Fruit fly (Drosophila melanogaster) whole organism, pupa: ENCODE results near the gene CG6216.

Source experiments
- CG10348 ChIP-seq: fragments of 200-800 bp; sonication (Bioruptor generic); IDR thresholded peaks from 2 replicates; pipeline ENCODE4 v1.3.6; 2022; ENCODE audit warnings: missing biosample characterization, missing genetic modification characterization
- CG12605 ChIP-seq: fragments of 200-800 bp; sonication (Bioruptor generic); IDR thresholded peaks from 2 replicates; pipeline ENCODE4 v1.3.6; 2022; ENCODE audit warnings: missing biosample characterization, missing genetic modification characterization
- CG13204 ChIP-seq: fragments of 200-800 bp; sonication (Bioruptor generic); optimal IDR thresholded peaks from 2 replicates; lab custom pipeline; 2018; ENCODE audit warnings: missing biosample characterization, mild to moderate bottlenecking, missing genetic modification characterization, moderate library complexity
- CG15710 ChIP-seq: fragments of 200-800 bp; sonication (Bioruptor generic); optimal IDR thresholded peaks from 2 replicates; lab custom pipeline; 2018; ENCODE audit warnings: missing biosample characterization, mild to moderate bottlenecking, missing genetic modification characterization, moderate library complexity
- CG8159 ChIP-seq: fragments of 200-800 bp; sonication (Bioruptor generic); optimal IDR thresholded peaks from 3 replicates; lab custom pipeline; 2018; ENCODE audit warnings: missing biosample characterization, mild to moderate bottlenecking, missing genetic modification characterization, moderate library complexity
- CG8301 ChIP-seq: fragments of 200-800 bp; sonication (Bioruptor generic); optimal IDR thresholded peaks from 2 replicates; lab custom pipeline; 2018; ENCODE audit warnings: missing biosample characterization, mild to moderate bottlenecking, missing genetic modification characterization
- CG9948 ChIP-seq: fragments of 200-800 bp; sonication (Bioruptor generic); optimal IDR thresholded peaks from 2 replicates; lab custom pipeline; 2018; ENCODE audit warnings: missing biosample characterization, mild to moderate bottlenecking, missing genetic modification characterization, moderate library complexity
- Snoo ChIP-seq: fragments of 200-800 bp; sonication (Bioruptor generic); optimal IDR thresholded peaks from 3 replicates; lab custom pipeline; 2017; ENCODE audit warnings: missing biosample characterization, mild to moderate bottlenecking, missing genetic modification characterization, inconsistent platforms
- gl ChIP-seq: fragments of 200-800 bp; sonication (Bioruptor generic); optimal IDR thresholded peaks from 2 replicates; lab custom pipeline; 2018; ENCODE audit warnings: missing biosample characterization, mild to moderate bottlenecking, missing genetic modification characterization

- TF ChIP-seq gl (tag; lab: Kevin White, UChicago) (no peak), CG12605 (GFP tag; lab: Robert Waterston, UW) (no peak), CG9948 (no peak), CG8301 (tag; lab: Kevin White, UChicago) (no peak), CG15710 (tag; lab: Kevin White, UChicago) (no peak), CG13204 (no peak), CG8159 (no peak), CG10348 (GFP tag; lab: Robert Waterston, UW) (no peak), Snoo (no peak)
Observed at dm6 chr3L:11124841-11125240, 25.7 kb downstream of the CG6216 start.
